Worm (Caenorhabditis elegans) whole organism, late embryonic: Measurements from ENCODE around the gene bus-8B.
A peak's percentile ranks its signal among the peaks of the same experiment; 100 is the strongest.

Experiments used
- F13H6.1 ChIP-seq: sonication (generic microtip); optimal IDR thresholded peaks from 2 replicates; lab custom pipeline; 2016; ENCODE audit warnings: missing genetic modification characterization, missing compliant biosample characterization
- K09A11.1 ChIP-seq: sonication (generic microtip); optimal IDR thresholded peaks from 2 replicates; lab custom pipeline; 2017; ENCODE audit warnings: antibody characterized with exemption, mild to moderate bottlenecking, missing genetic modification characterization, missing compliant biosample characterization; ENCODE audit not compliant: insufficient read depth
- T23F11.4 ChIP-seq: fragments of 200-800 bp; sonication (Bioruptor generic); optimal IDR thresholded peaks from 2 replicates; lab custom pipeline; 2018; ENCODE audit warnings: mild to moderate bottlenecking, missing genetic modification characterization, missing compliant biosample characterization
- ahr-1 ChIP-seq: sonication (generic microtip); optimal IDR thresholded peaks from 2 replicates; lab custom pipeline; 2016; ENCODE audit warnings: missing genetic modification characterization, missing compliant biosample characterization
- ceh-14 ChIP-seq: sonication (generic microtip); optimal IDR thresholded peaks from 2 replicates; lab custom pipeline; 2016; ENCODE audit warnings: missing genotype, missing genetic modification characterization, missing compliant biosample characterization
- ceh-18 ChIP-seq: sonication (generic microtip); optimal IDR thresholded peaks from 2 replicates; lab custom pipeline; 2016; ENCODE audit warnings: missing genetic modification characterization, missing compliant biosample characterization
- ceh-19 ChIP-seq: fragments of 200-800 bp; sonication (Bioruptor generic); optimal IDR thresholded peaks from 2 replicates; lab custom pipeline; 2018; ENCODE audit warnings: mild to moderate bottlenecking, missing genetic modification characterization, missing compliant biosample characterization
- ceh-2 ChIP-seq: sonication (generic microtip); optimal IDR thresholded peaks from 2 replicates; lab custom pipeline; 2016; ENCODE audit warnings: missing genotype, missing genetic modification characterization, missing compliant biosample characterization
- ceh-24 ChIP-seq: sonication (generic microtip); optimal IDR thresholded peaks from 2 replicates; lab custom pipeline; 2016; ENCODE audit warnings: mild to moderate bottlenecking, missing genetic modification characterization, missing compliant biosample characterization
- ceh-34 ChIP-seq: sonication (generic microtip); optimal IDR thresholded peaks from 2 replicates; lab custom pipeline; 2016; ENCODE audit warnings: mild to moderate bottlenecking, missing genetic modification characterization, missing compliant biosample characterization
- ceh-45 ChIP-seq: fragments of 200-800 bp; sonication (Bioruptor generic); IDR thresholded peaks from 2 replicates; pipeline ENCODE4 v1.3.6; 2022; ENCODE audit warnings: missing genetic modification reagents, missing genetic modification characterization, missing compliant biosample characterization
- ceh-48 ChIP-seq: sonication (generic microtip); optimal IDR thresholded peaks from 2 replicates; lab custom pipeline; 2016; ENCODE audit warnings: missing genetic modification characterization, inconsistent platforms, missing compliant biosample characterization
- che-1 ChIP-seq: sonication (generic microtip); optimal IDR thresholded peaks from 2 replicates; lab custom pipeline; 2016; ENCODE audit warnings: mild to moderate bottlenecking, missing genetic modification characterization, missing compliant biosample characterization
- dmd-4 ChIP-seq: sonication (generic microtip); optimal IDR thresholded peaks from 2 replicates; lab custom pipeline; 2016; ENCODE audit warnings: borderline replicate concordance, missing genetic modification characterization, missing compliant biosample characterization
- dve-1 ChIP-seq: sonication (generic microtip); optimal IDR thresholded peaks from 2 replicates; lab custom pipeline; 2017; ENCODE audit warnings: antibody characterized with exemption, mild to moderate bottlenecking, missing genetic modification characterization, missing compliant biosample characterization
- elt-2 ChIP-seq: sonication (generic microtip); optimal IDR thresholded peaks from 2 replicates; lab custom pipeline; 2016; ENCODE audit warnings: missing genetic modification reagents, missing genetic modification characterization, missing compliant biosample characterization
- ets-4 ChIP-seq: sonication (generic microtip); optimal IDR thresholded peaks from 2 replicates; lab custom pipeline; 2016; ENCODE audit warnings: missing genetic modification characterization, missing compliant biosample characterization
- eyg-1 ChIP-seq: sonication (generic microtip); optimal IDR thresholded peaks from 2 replicates; lab custom pipeline; 2016; ENCODE audit warnings: missing genotype, missing genetic modification characterization, missing compliant biosample characterization
- fax-1 ChIP-seq: sonication (generic microtip); optimal IDR thresholded peaks from 2 replicates; lab custom pipeline; 2016; ENCODE audit warnings: missing genotype, missing genetic modification characterization, missing compliant biosample characterization
- hlh-13 ChIP-seq: fragments of 200-800 bp; sonication (Bioruptor generic); optimal IDR thresholded peaks from 2 replicates; lab custom pipeline; 2018; ENCODE audit warnings: mild to moderate bottlenecking, missing genetic modification characterization, missing compliant biosample characterization
- hlh-6 ChIP-seq: sonication (generic microtip); optimal IDR thresholded peaks from 2 replicates; lab custom pipeline; 2016; ENCODE audit warnings: missing genotype, missing genetic modification characterization, missing compliant biosample characterization
- hlh-8 ChIP-seq: sonication (generic microtip); optimal IDR thresholded peaks from 2 replicates; lab custom pipeline; 2016; ENCODE audit warnings: missing genotype, missing genetic modification characterization, missing compliant biosample characterization
- lim-6 ChIP-seq: sonication (generic microtip); optimal IDR thresholded peaks from 2 replicates; lab custom pipeline; 2016; ENCODE audit warnings: missing genetic modification characterization, missing compliant biosample characterization
- mec-3 ChIP-seq: sonication (generic microtip); optimal IDR thresholded peaks from 2 replicates; lab custom pipeline; 2016; ENCODE audit warnings: borderline replicate concordance, missing genetic modification characterization, missing compliant biosample characterization
- npax-4 ChIP-seq: sonication (generic microtip); optimal IDR thresholded peaks from 2 replicates; lab custom pipeline; 2016; ENCODE audit warnings: missing genetic modification characterization, missing compliant biosample characterization
- pag-3 ChIP-seq: sonication (generic microtip); optimal IDR thresholded peaks from 2 replicates; lab custom pipeline; 2016; ENCODE audit warnings: missing compliant biosample characterization, missing genetic modification characterization, borderline replicate concordance
- pax-1 ChIP-seq: fragments of 150-350 bp; optimal IDR thresholded peaks from 2 replicates; lab custom pipeline; 2014; ENCODE audit warnings: missing biosample characterization, missing genetic modification characterization
- pha-2 ChIP-seq: sonication (generic microtip); optimal IDR thresholded peaks from 2 replicates; lab custom pipeline; 2017; ENCODE audit warnings: mild to moderate bottlenecking, missing genetic modification characterization, missing compliant biosample characterization
- pha-4 ChIP-seq: fragments of 150-350 bp; optimal IDR thresholded peaks from 2 replicates; lab custom pipeline; 2018; ENCODE audit warnings: missing biosample characterization, missing genetic modification reagents, missing genetic modification characterization
- pros-1 ChIP-seq: fragments of 150-350 bp; optimal IDR thresholded peaks from 2 replicates; lab custom pipeline; 2014; ENCODE audit warnings: missing biosample characterization, missing genetic modification reagents, missing genetic modification characterization
- ref-2 ChIP-seq: sonication (generic microtip); optimal IDR thresholded peaks from 2 replicates; lab custom pipeline; 2016; ENCODE audit warnings: missing genetic modification characterization, missing compliant biosample characterization
- rnt-1 ChIP-seq: sonication (generic microtip); optimal IDR thresholded peaks from 2 replicates; lab custom pipeline; 2016; ENCODE audit warnings: missing genetic modification characterization, missing compliant biosample characterization
- sox-2 ChIP-seq: fragments of 200-800 bp; sonication (Bioruptor generic); IDR thresholded peaks from 2 replicates; pipeline ENCODE4 v1.3.6; 2022; ENCODE audit warnings: missing genetic modification reagents, missing genetic modification characterization, missing compliant biosample characterization
- sox-4 ChIP-seq: sonication (generic microtip); optimal IDR thresholded peaks from 2 replicates; lab custom pipeline; 2017; ENCODE audit warnings: mild to moderate bottlenecking, missing genetic modification characterization, inconsistent platforms, missing compliant biosample characterization
- tbx-2 ChIP-seq: sonication (generic microtip); optimal IDR thresholded peaks from 2 replicates; lab custom pipeline; 2016; ENCODE audit warnings: missing genetic modification characterization, missing compliant biosample characterization
- ttx-3 ChIP-seq: sonication (generic microtip); optimal IDR thresholded peaks from 2 replicates; lab custom pipeline; 2016; ENCODE audit warnings: missing genetic modification reagents, missing genetic modification characterization, missing compliant biosample characterization
- unc-3 ChIP-seq, 2 experiments: fragments of 200-800 bp in 1 of 2; sonication (Bioruptor generic) in 1 of 2; sonication (generic microtip) in 1 of 2; conservative IDR thresholded peaks in 1 of 2; optimal IDR thresholded peaks in 1 of 2; 2 replicates each; pipeline versions ENCODE4 v1.3.6 to Lab custom; 2016 to 2022; ENCODE audit warnings: missing compliant biosample characterization in 2 of 2, missing genetic modification characterization in 2 of 2, missing genetic modification reagents in 1 of 2
- unc-42 ChIP-seq: sonication (generic microtip); optimal IDR thresholded peaks from 2 replicates; lab custom pipeline; 2016; ENCODE audit warnings: missing genotype, missing genetic modification characterization, missing compliant biosample characterization
- unc-86 ChIP-seq: sonication (generic microtip); optimal IDR thresholded peaks from 2 replicates; lab custom pipeline; 2016; ENCODE audit warnings: missing genetic modification characterization, missing compliant biosample characterization
- ztf-16 ChIP-seq: sonication (generic microtip); optimal IDR thresholded peaks from 2 replicates; lab custom pipeline; 2017; ENCODE audit warnings: missing genetic modification characterization, missing compliant biosample characterization

The bus-8B gene

ce11 chrX:5465631-5466030 is 27.5 kb upstream of the bus-8B start:
- TF ChIP-seq T23F11.4 (GFP tag; lab: Kevin White, UChicago): no peak
- no peak for TF ChIP-seq lim-6 (tag; lab: Kevin White, UChicago)
- TF ChIP-seq elt-2 (tag; lab: Kevin White, UChicago): peak; percentile 71
- TF ChIP-seq ref-2 (tag; lab: Kevin White, UChicago): no peak
- no peak for TF ChIP-seq rnt-1 (tag; lab: Kevin White, UChicago)
- no peak for TF ChIP-seq sox-2 (GFP tag; lab: Robert Waterston, UW)
- TF ChIP-seq, all 69 proteins: peak for 1

ce11 chrX:5466149-5466548 is 27.0 kb upstream of the bus-8B start:
- TF ChIP-seq tbx-2 (tag; lab: Kevin White, UChicago): no peak

- TF ChIP-seq ahr-1 (tag; lab: Kevin White, UChicago) (no peak), elt-2 (tag; lab: Kevin White, UChicago) (peak; percentile 49)
- TF ChIP-seq, all 69 proteins: peak for 1
Measured at ce11 chrX:5467308-5467707, 25.8 kb upstream of the bus-8B start.

- TF ChIP-seq ceh-45 (GFP tag; lab: Robert Waterston, UW) (no peak), ceh-24 (tag; lab: Kevin White, UChicago) (no peak), ttx-3 (no peak), rnt-1 (tag; lab: Kevin White, UChicago) (no peak), ceh-2 (tag; lab: Kevin White, UChicago) (no peak), elt-2 (tag; lab: Kevin White, UChicago) (peak; percentile 81)
Measured at ce11 chrX:5467820-5468270, 25.3 kb upstream of the bus-8B start, which contains the start of gene dpyd-1. Gene dpyd-1 (plus strand): TSS chrX:5467870.

ce11 chrX:5470111-5470745 is 22.9 kb upstream of the bus-8B start:
- no peak for TF ChIP-seq sox-4 (tag; lab: Kevin White, UChicago)
- no peak for TF ChIP-seq hlh-6 (tag; lab: Kevin White, UChicago)
- TF ChIP-seq che-1: no peak
- no peak for TF ChIP-seq pha-4 (tag; lab: Kevin White, UChicago)
- no peak for TF ChIP-seq ets-4 (tag; lab: Kevin White, UChicago)
- TF ChIP-seq unc-42 (tag; lab: Kevin White, UChicago): no peak
- no peak for TF ChIP-seq eyg-1 (tag; lab: Kevin White, UChicago)
- TF ChIP-seq hlh-13: no peak
- no peak for TF ChIP-seq pros-1 (tag; lab: Kevin White, UChicago)
- TF ChIP-seq tbx-2 (tag; lab: Kevin White, UChicago): no peak
- no peak for TF ChIP-seq mec-3 (tag; lab: Kevin White, UChicago)
- no peak for TF ChIP-seq ceh-14 (tag; lab: Kevin White, UChicago)
- TF ChIP-seq ceh-18 (tag; lab: Kevin White, UChicago): no peak

DNA sequence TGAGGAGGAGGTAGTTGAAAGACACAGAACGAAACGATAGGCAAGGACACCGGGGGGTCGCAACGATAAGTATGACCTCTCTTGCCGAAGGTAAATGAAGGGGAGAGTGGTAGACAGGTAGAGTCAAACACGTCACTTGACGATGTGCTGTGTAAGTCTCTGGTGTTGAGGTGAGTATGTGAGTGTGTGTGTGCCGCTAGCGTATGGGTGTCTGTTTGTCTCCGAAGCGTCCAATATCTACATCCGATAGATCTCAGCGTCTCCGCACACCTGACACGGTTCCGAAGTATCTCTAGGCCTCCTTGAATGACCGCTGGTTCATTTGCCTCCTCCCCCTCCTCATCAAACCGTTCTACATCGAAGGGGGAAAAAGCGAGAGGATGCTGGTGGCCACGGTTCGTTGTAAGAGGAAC is 18.0 kb upstream of the bus-8B start:
- TF ChIP-seq ceh-48 (tag; lab: Kevin White, UChicago): no peak
- no peak for TF ChIP-seq hlh-8
- no peak for TF ChIP-seq K09A11.1 (tag; lab: Kevin White, UChicago)
- peak; percentile 11 for TF ChIP-seq ztf-16 (tag; lab: Kevin White, UChicago)
- TF ChIP-seq fax-1 (tag; lab: Kevin White, UChicago): no peak
- peak; percentile 61 for TF ChIP-seq ceh-19 (GFP tag; lab: Kevin White, UChicago)
- TF ChIP-seq pag-3 (tag; lab: Kevin White, UChicago): no peak
- no peak for TF ChIP-seq sox-4 (tag; lab: Kevin White, UChicago)
- peak; percentile 82 for TF ChIP-seq tbx-2 (tag; lab: Kevin White, UChicago)
- TF ChIP-seq T23F11.4 (GFP tag; lab: Kevin White, UChicago): no peak
- TF ChIP-seq unc-3 (GFP tag; conservative IDR thresholded peaks at IDR 0.05; lab: Robert Waterston, UW): no peak
- no peak for TF ChIP-seq unc-3 (tag; optimal IDR thresholded peaks at IDR 0.05; lab: Kevin White, UChicago)
- peak; percentile 78 for TF ChIP-seq pax-1 (tag; lab: Kevin White, UChicago)
- TF ChIP-seq ceh-34: peak; percentile 62
- peak; percentile 50 for TF ChIP-seq dve-1 (tag; lab: Kevin White, UChicago)
- no peak for TF ChIP-seq hlh-13
- TF ChIP-seq F13H6.1 (tag; lab: Kevin White, UChicago): peak; percentile 55
- no peak for TF ChIP-seq ets-4 (tag; lab: Kevin White, UChicago)
- no peak for TF ChIP-seq dmd-4 (tag; lab: Kevin White, UChicago)
- TF ChIP-seq ahr-1 (tag; lab: Kevin White, UChicago): no peak
- peak; percentile 14 for TF ChIP-seq pha-2 (tag; lab: Kevin White, UChicago)
- peak; percentile 42 for TF ChIP-seq hlh-6 (tag; lab: Kevin White, UChicago)
- TF ChIP-seq npax-4 (tag; lab: Kevin White, UChicago): no peak
- no peak for TF ChIP-seq unc-86 (tag; lab: Kevin White, UChicago)
